Worm (Caenorhabditis elegans) whole organism, L4 larva: Measurements from ENCODE around the gene sym-1.

Experiments used
- ceh-44 ChIP-seq: fragments of 200-800 bp; sonication (Bioruptor generic); IDR thresholded peaks from 2 replicates; pipeline ENCODE4 v1.3.6; 2022; ENCODE audit warnings: missing genetic modification reagents, missing genetic modification characterization, missing compliant biosample characterization
- egl-27 ChIP-seq: sonication (generic microtip); optimal IDR thresholded peaks from 3 replicates; lab custom pipeline; 2017; ENCODE audit warnings: missing biosample characterization, missing genetic modification reagents, missing genetic modification characterization
- fkh-10 ChIP-seq: fragments of 150-350 bp; optimal IDR thresholded peaks from 2 replicates; lab custom pipeline; 2014; ENCODE audit warnings: missing biosample characterization, missing genetic modification reagents, missing genetic modification characterization
- fos-1 ChIP-seq: fragments of 150-350 bp; optimal IDR thresholded peaks from 2 replicates; lab custom pipeline; 2014; ENCODE audit warnings: missing biosample characterization, missing genetic modification characterization
- nhr-28 ChIP-seq: fragments of 150-350 bp; optimal IDR thresholded peaks from 2 replicates; lab custom pipeline; 2014; ENCODE audit warnings: missing biosample characterization, missing genetic modification characterization
- nhr-77 ChIP-seq: fragments of 150-350 bp; optimal IDR thresholded peaks from 2 replicates; lab custom pipeline; 2014; ENCODE audit warnings: missing biosample characterization, missing genetic modification characterization
- pha-4 ChIP-seq, 2 experiments: fragments of 150-350 bp in 1 of 2; fragments of 200-800 bp in 1 of 2; sonication (Bioruptor generic) in 1 of 2; IDR thresholded peaks in 1 of 2; optimal IDR thresholded peaks in 1 of 2; 2 replicates each; pipeline versions ENCODE4 v1.3.6 to Lab custom; 2014 to 2022; ENCODE audit warnings: missing genetic modification characterization in 2 of 2, missing genetic modification reagents in 2 of 2, missing biosample characterization in 1 of 2, missing compliant biosample characterization in 1 of 2
- unc-130 ChIP-seq: sonication (generic microtip); optimal IDR thresholded peaks from 2 replicates; lab custom pipeline; 2016; ENCODE audit warnings: missing genetic modification reagents, missing genetic modification characterization, missing compliant biosample characterization
- unc-62 ChIP-seq, 3 experiments: fragments of 150-350 bp in 1 of 3; sonication (generic microtip); optimal IDR thresholded peaks in 2 of 3; peaks in 1 of 3; 1 replicate in 1 of 3; 2 replicates in 2 of 3; lab custom pipeline; 2014 to 2017; ENCODE audit warnings: missing biosample characterization in 3 of 3, missing genetic modification characterization in 3 of 3, missing genetic modification reagents in 3 of 3, missing genotype in 1 of 3
- zag-1 ChIP-seq: fragments of 150-350 bp; optimal IDR thresholded peaks from 2 replicates; lab custom pipeline; 2014; ENCODE audit warnings: missing biosample characterization, missing genetic modification characterization

DNA sequence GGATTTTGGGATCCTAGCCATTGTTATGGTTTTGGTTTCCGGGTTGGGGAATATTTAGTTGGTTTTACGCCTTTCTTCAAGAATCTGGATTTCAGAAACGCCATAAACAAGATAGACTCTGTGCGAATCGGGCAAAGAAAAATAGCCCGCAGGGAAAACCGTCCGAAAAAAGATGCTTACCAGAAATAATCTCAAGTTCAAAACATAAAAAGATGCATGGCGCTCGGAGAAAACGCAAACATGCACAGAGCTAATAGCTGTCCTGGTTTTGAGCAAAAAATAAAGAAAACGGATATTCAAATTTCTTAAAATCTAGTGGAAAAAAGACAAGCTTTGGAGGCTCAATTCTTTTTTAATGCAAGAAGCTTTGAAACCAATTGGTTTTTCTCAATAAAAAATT lies 17.8 kb downstream of the sym-1 start, which contains the start of gene C44H4.6:
- no peak for TF ChIP-seq egl-27 (tag; lab: Kevin White, UChicago)
- no peak for TF ChIP-seq nhr-28 (tag; lab: Kevin White, UChicago)
- no peak for TF ChIP-seq unc-62 (GFP tag; optimal IDR thresholded peaks at IDR 0.05 in 1 of 2; lab: Kevin White, UChicago)
- no peak for TF ChIP-seq unc-62 (tag; optimal IDR thresholded peaks at IDR 0.05; lab: Kevin White, UChicago)
- no peak for TF ChIP-seq fos-1 (tag; lab: Kevin White, UChicago)
- TF ChIP-seq nhr-77 (tag; lab: Kevin White, UChicago) = no peak
- TF ChIP-seq ceh-44 (GFP tag; lab: Robert Waterston, UW) = no peak
- no peak for TF ChIP-seq fkh-10 (GFP tag; lab: Kevin White, UChicago)
- no peak for TF ChIP-seq zag-1
- TF ChIP-seq pha-4 (GFP tag; IDR thresholded peaks at IDR 0.05; lab: Robert Waterston, UW) = no peak
- TF ChIP-seq pha-4 (tag; optimal IDR thresholded peaks at IDR 0.05; lab: Kevin White, UChicago) = no peak
- no peak for TF ChIP-seq unc-130 (GFP tag; lab: Kevin White, UChicago)
